Fruit fly (Drosophila melanogaster): ENCODE data around the gene CG1998.
A peak's percentile ranks its signal among the peaks of the same experiment; 100 is the strongest.

Gene CG1998

dm6 chrX:13371704-13372049 lies 41.2 kb downstream of the CG1998 start:
- TF ChIP-seq ovo (GFP tag; optimal IDR thresholded peaks at IDR 0.05) (peak; percentile 65), Clk (GFP tag; optimal IDR thresholded peaks at IDR 0.05) (no peak)

- TF ChIP-seq kay (GFP tag; ENCODE audit: borderline replicate concordance) (peak; percentile 72), CG12768 (GFP tag; optimal IDR thresholded peaks at IDR 0.05) (peak; percentile 25), cnc (optimal IDR thresholded peaks at IDR 0.05) (no peak), ovo (GFP tag; optimal IDR thresholded peaks at IDR 0.05) (no peak), CG1620 (GFP tag; optimal IDR thresholded peaks at IDR 0.05) (peak; percentile 21), bab1 (GFP tag; optimal IDR thresholded peaks at IDR 0.05) (peak; percentile 53), CG14711 (tag; optimal IDR thresholded peaks at IDR 0.05) (peak; percentile 27), Crg-1 (GFP tag; optimal IDR thresholded peaks at IDR 0.05) (peak; percentile 37), cic (GFP tag; optimal IDR thresholded peaks at IDR 0.05) (peak; percentile 22), CG5204 (GFP tag; optimal IDR thresholded peaks at IDR 0.05) (no peak), CG7101 (tag; optimal IDR thresholded peaks at IDR 0.05) (peak; percentile 32), CG33017 (tag; optimal IDR thresholded peaks at IDR 0.05) (no peak), Clk (GFP tag; optimal IDR thresholded peaks at IDR 0.05) (no peak), toe (GFP tag; optimal IDR thresholded peaks at IDR 0.05) (peak; percentile 6), tj (GFP tag; optimal IDR thresholded peaks at IDR 0.05) (peak; percentile 28), Mnt (GFP tag; optimal IDR thresholded peaks at IDR 0.05) (peak; percentile 72), CG7045 (GFP tag; optimal IDR thresholded peaks at IDR 0.05) (no peak), Hr96 (GFP tag; optimal IDR thresholded peaks at IDR 0.05) (no peak), pad (GFP tag; optimal IDR thresholded peaks at IDR 0.05) (no peak), CG11617 (GFP tag; optimal IDR thresholded peaks at IDR 0.05) (peak; percentile 35)
Measured at dm6 chrX:13370826-13371703, 41.8 kb downstream of the CG1998 start.

- TF ChIP-seq CG33017 (tag; optimal IDR thresholded peaks at IDR 0.05) (no peak), CG14711 (tag; optimal IDR thresholded peaks at IDR 0.05) (no peak), kay (GFP tag; ENCODE audit: borderline replicate concordance) (peak; percentile 19), CG11617 (GFP tag; optimal IDR thresholded peaks at IDR 0.05) (no peak)
Measured at dm6 chrX:13370306-13370705, 42.6 kb downstream of the CG1998 start, which contains the start of gene CG1640. Gene CG1640 (plus strand): TSS chrX:13370606.

dm6 chrX:13369438-13369837 lies 43.4 kb downstream of the CG1998 start:
- TF ChIP-seq Crg-1 (GFP tag; optimal IDR thresholded peaks at IDR 0.05) (no peak), tj (GFP tag; optimal IDR thresholded peaks at IDR 0.05) (no peak), pad (GFP tag; optimal IDR thresholded peaks at IDR 0.05) (no peak), Mnt (GFP tag; optimal IDR thresholded peaks at IDR 0.05) (no peak), CG5204 (GFP tag; optimal IDR thresholded peaks at IDR 0.05) (no peak), bab1 (GFP tag; optimal IDR thresholded peaks at IDR 0.05) (no peak), toe (GFP tag; optimal IDR thresholded peaks at IDR 0.05) (no peak), CG11617 (GFP tag; optimal IDR thresholded peaks at IDR 0.05) (no peak), CG1620 (GFP tag; optimal IDR thresholded peaks at IDR 0.05) (no peak), cic (GFP tag; optimal IDR thresholded peaks at IDR 0.05) (no peak)

- TF ChIP-seq toe (GFP tag; optimal IDR thresholded peaks at IDR 0.05) (no peak), Clk (GFP tag; optimal IDR thresholded peaks at IDR 0.05) (no peak), kay (GFP tag; ENCODE audit: borderline replicate concordance) (no peak), cnc (optimal IDR thresholded peaks at IDR 0.05) (no peak), CG33017 (tag; optimal IDR thresholded peaks at IDR 0.05) (no peak), tj (GFP tag; optimal IDR thresholded peaks at IDR 0.05) (no peak), Hr96 (GFP tag; optimal IDR thresholded peaks at IDR 0.05) (no peak), CG11617 (GFP tag; optimal IDR thresholded peaks at IDR 0.05) (no peak), ovo (GFP tag; optimal IDR thresholded peaks at IDR 0.05) (no peak), cic (GFP tag; optimal IDR thresholded peaks at IDR 0.05) (no peak), CG12768 (GFP tag; optimal IDR thresholded peaks at IDR 0.05) (no peak), pad (GFP tag; optimal IDR thresholded peaks at IDR 0.05) (no peak), CG1620 (GFP tag; optimal IDR thresholded peaks at IDR 0.05) (no peak), Mnt (GFP tag; optimal IDR thresholded peaks at IDR 0.05) (no peak)
Measured at dm6 chrX:13368149-13368548, 44.7 kb downstream of the CG1998 start, which contains the start of gene dmrt11E. Gene dmrt11E (plus strand): TSS chrX:13368191.
